Worm (Caenorhabditis elegans) whole organism, young adult: ENCODE data around the gene srg-28.

Experiments
- B0035.1 ChIP-seq: sonication (generic microtip); optimal IDR thresholded peaks from 2 replicates; lab custom pipeline; 2016; ENCODE audit warnings: missing genetic modification characterization, mild to moderate bottlenecking, missing compliant biosample characterization, missing genotype, missing genetic modification reagents
- C06A6.2 ChIP-seq: fragments of 200-800 bp; sonication (Bioruptor generic); conservative IDR thresholded peaks from 2 replicates; pipeline ENCODE4 v1.3.6; 2022; ENCODE audit warnings: missing genetic modification characterization, missing compliant biosample characterization
- F39B2.1 ChIP-seq: fragments of 200-800 bp; sonication (Bioruptor generic); IDR thresholded peaks from 2 replicates; pipeline ENCODE4 v1.3.6; 2022; ENCODE audit warnings: missing genetic modification reagents, missing genetic modification characterization, missing compliant biosample characterization
- F57A8.1 ChIP-seq: fragments of 200-800 bp; sonication (Bioruptor generic); optimal IDR thresholded peaks from 2 replicates; lab custom pipeline; 2018; ENCODE audit warnings: mild to moderate bottlenecking, missing genetic modification characterization, moderate library complexity, missing compliant biosample characterization
- ama-1 ChIP-seq, 3 experiments: fragments of 150-350 bp in 1 of 3; sonication (generic microtip) in 2 of 3; optimal IDR thresholded peaks; 2 replicates each; lab custom pipeline; 2014 to 2018; ENCODE audit warnings: missing biosample characterization in 2 of 3, missing genetic modification characterization in 2 of 3, missing genetic modification reagents in 2 of 3
- aptf-2 ChIP-seq: fragments of 200-800 bp; sonication (Bioruptor generic); conservative IDR thresholded peaks from 2 replicates; pipeline ENCODE4 v1.3.6; 2022; ENCODE audit warnings: missing genetic modification reagents, missing genetic modification characterization, missing compliant biosample characterization
- athp-1 ChIP-seq: sonication (generic microtip); optimal IDR thresholded peaks from 2 replicates; lab custom pipeline; 2017; ENCODE audit warnings: mild to moderate bottlenecking, missing genetic modification characterization, missing compliant biosample characterization
- attf-3 ChIP-seq: fragments of 200-800 bp; sonication (Bioruptor generic); conservative IDR thresholded peaks from 2 replicates; pipeline ENCODE4 v1.3.6; 2022; ENCODE audit warnings: missing genetic modification reagents, missing genetic modification characterization, missing compliant biosample characterization
- attf-6 ChIP-seq: fragments of 200-800 bp; sonication (Bioruptor generic); IDR thresholded peaks from 2 replicates; pipeline ENCODE4 v1.3.6; 2022; ENCODE audit warnings: missing genetic modification reagents, missing genetic modification characterization, missing compliant biosample characterization
- ceh-58 ChIP-seq: fragments of 200-800 bp; sonication (Bioruptor generic); IDR thresholded peaks from 2 replicates; pipeline ENCODE4 v1.3.6; 2022; ENCODE audit warnings: missing genetic modification characterization, missing compliant biosample characterization
- ceh-79 ChIP-seq: sonication (generic microtip); optimal IDR thresholded peaks from 2 replicates; lab custom pipeline; 2017; ENCODE audit warnings: mild to moderate bottlenecking, missing genetic modification characterization, missing compliant biosample characterization
- die-1 ChIP-seq: sonication (generic microtip); optimal IDR thresholded peaks from 2 replicates; lab custom pipeline; 2016; ENCODE audit warnings: missing genotype, mild to moderate bottlenecking, missing genetic modification characterization, missing compliant biosample characterization
- dox-1 ChIP-seq: fragments of 200-800 bp; sonication (Bioruptor generic); IDR thresholded peaks from 2 replicates; pipeline ENCODE4 v1.3.6; 2022; ENCODE audit warnings: missing genetic modification reagents, missing genetic modification characterization, missing compliant biosample characterization
- efl-1 ChIP-seq: fragments of 150-350 bp; optimal IDR thresholded peaks from 2 replicates; lab custom pipeline; 2014; ENCODE audit warnings: missing biosample characterization, missing genetic modification reagents, missing genetic modification characterization
- let-526 ChIP-seq: fragments of 200-800 bp; sonication (Bioruptor generic); IDR thresholded peaks from 2 replicates; pipeline ENCODE4 v1.3.6; 2022; ENCODE audit warnings: missing genetic modification reagents, missing genetic modification characterization, missing compliant biosample characterization
- lin-40 ChIP-seq: sonication (generic microtip); optimal IDR thresholded peaks from 2 replicates; lab custom pipeline; 2016; ENCODE audit warnings: missing genetic modification characterization, mild to moderate bottlenecking, missing compliant biosample characterization, missing genotype, missing genetic modification reagents
- lsy-27 ChIP-seq: sonication (generic microtip); optimal IDR thresholded peaks from 2 replicates; lab custom pipeline; 2017; ENCODE audit warnings: missing genetic modification characterization, mild to moderate bottlenecking, missing compliant biosample characterization, antibody characterized with exemption, missing genotype, borderline replicate concordance; ENCODE audit not compliant: insufficient read depth
- madf-10 ChIP-seq: sonication (generic microtip); optimal IDR thresholded peaks from 2 replicates; lab custom pipeline; 2016; ENCODE audit warnings: mild to moderate bottlenecking, missing genetic modification characterization, missing compliant biosample characterization
- madf-8 ChIP-seq: fragments of 200-800 bp; sonication (Bioruptor generic); conservative IDR thresholded peaks from 2 replicates; pipeline ENCODE4 v1.3.6; 2022; ENCODE audit warnings: missing genetic modification reagents, missing genetic modification characterization, missing compliant biosample characterization
- mcd-1 ChIP-seq: fragments of 200-800 bp; sonication (Bioruptor generic); IDR thresholded peaks from 2 replicates; pipeline ENCODE4 v1.3.6; 2022; ENCODE audit warnings: missing genetic modification reagents, missing genetic modification characterization, missing compliant biosample characterization
- mel-28 ChIP-seq: sonication (generic microtip); optimal IDR thresholded peaks from 2 replicates; lab custom pipeline; 2016; ENCODE audit warnings: borderline replicate concordance, mild to moderate bottlenecking, missing genetic modification characterization, missing compliant biosample characterization
- nhr-27 ChIP-seq: fragments of 200-800 bp; sonication (Bioruptor generic); optimal IDR thresholded peaks from 2 replicates; lab custom pipeline; 2018; ENCODE audit warnings: mild to moderate bottlenecking, missing genetic modification characterization, moderate library complexity, missing compliant biosample characterization
- nhr-80 ChIP-seq: sonication (generic microtip); optimal IDR thresholded peaks from 2 replicates; lab custom pipeline; 2016; ENCODE audit warnings: missing genetic modification characterization, missing compliant biosample characterization
- rec-8 ChIP-seq, 2 experiments: sonication (generic microtip); optimal IDR thresholded peaks; 2 replicates each; lab custom pipeline; 2016; ENCODE audit warnings: mild to moderate bottlenecking in 2 of 2, missing genetic modification characterization in 2 of 2, missing genetic modification reagents in 2 of 2, missing genotype in 2 of 2, missing biosample characterization in 1 of 2, missing compliant biosample characterization in 1 of 2, moderate library complexity in 1 of 2
- rpc-1 ChIP-seq, 2 experiments: fragments of 150-350 bp in 1 of 2; sonication (generic microtip) in 1 of 2; optimal IDR thresholded peaks; 2 replicates each; lab custom pipeline; 2014 to 2018; ENCODE audit warnings: missing biosample characterization in 1 of 2, missing genetic modification characterization in 1 of 2, missing genetic modification reagents in 1 of 2, missing genotype in 1 of 2
- sea-2 ChIP-seq: fragments of 200-800 bp; sonication (Bioruptor generic); IDR thresholded peaks from 2 replicates; pipeline ENCODE4 v1.3.6; 2022; ENCODE audit warnings: missing genetic modification characterization, missing compliant biosample characterization
- snpc-1.3 ChIP-seq: sonication (generic microtip); optimal IDR thresholded peaks from 2 replicates; lab custom pipeline; 2017; ENCODE audit warnings: missing genetic modification characterization, mild to moderate bottlenecking, missing compliant biosample characterization, antibody characterized with exemption, moderate library complexity, missing genotype, missing genetic modification reagents; ENCODE audit not compliant: insufficient read depth
- tbp1 ChIP-seq: fragments of 200-800 bp; sonication (Bioruptor generic); optimal IDR thresholded peaks from 2 replicates; lab custom pipeline; 2018; ENCODE audit warnings: mild to moderate bottlenecking, missing genetic modification characterization, missing compliant biosample characterization
- tlf-1 ChIP-seq: fragments of 200-800 bp; sonication (Bioruptor generic); optimal IDR thresholded peaks from 2 replicates; lab custom pipeline; 2018; ENCODE audit warnings: mild to moderate bottlenecking, missing genetic modification characterization, missing compliant biosample characterization
- zfh-2 ChIP-seq: fragments of 200-800 bp; sonication (Bioruptor generic); conservative IDR thresholded peaks from 2 replicates; pipeline ENCODE4 v1.3.6; 2022; ENCODE audit warnings: missing genetic modification reagents, missing genetic modification characterization, missing compliant biosample characterization

srg-28 gene

ce11 chrV:5358772-5359171 is 24.1 kb downstream of the srg-28 start, which contains the start of gene nhr-216:
Gene nhr-216 (minus strand): TSS chrV:5358872.
- TF ChIP-seq ceh-58 (no peak), efl-1 (no peak), snpc-1.3 (no peak), athp-1 (tag; lab: Kevin White, UChicago) (no peak), mcd-1 (no peak), let-526 (GFP tag; lab: Robert Waterston, UW) (no peak), madf-10 (tag; lab: Kevin White, UChicago) (no peak)
- TF ChIP-seq, all 124 proteins: peak for 0

DNA sequence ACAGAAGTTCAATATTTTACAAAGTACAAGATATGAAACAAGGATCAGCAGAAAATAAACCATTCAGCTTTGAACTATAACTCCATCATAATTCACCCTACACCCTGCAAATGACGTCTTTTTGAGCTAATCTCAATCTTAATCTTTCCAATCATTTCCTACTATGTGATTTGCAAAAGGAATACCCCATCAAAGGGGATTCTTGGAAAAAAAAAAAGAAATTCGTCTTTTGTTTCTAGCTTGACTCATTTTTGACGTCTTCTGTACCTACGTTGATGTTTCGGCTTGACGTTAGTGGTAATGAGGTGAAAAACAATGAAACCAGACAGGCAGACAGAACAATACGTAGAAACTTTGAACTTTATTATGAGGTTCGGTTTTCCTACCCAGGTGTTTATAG is 27.5 kb downstream of the srg-28 start:
- TF ChIP-seq F57A8.1 (no peak), sea-2 (GFP tag; lab: Robert Waterston, UW) (no peak), nhr-27 (tag; lab: Kevin White, UChicago) (no peak), lsy-27 (tag; lab: Kevin White, UChicago) (no peak), ceh-79 (tag; lab: Kevin White, UChicago) (no peak), C06A6.2 (GFP tag; lab: Robert Waterston, UW) (no peak), tbp1 (GFP tag; lab: Kevin White, UChicago) (no peak), ceh-58 (no peak)

- TF ChIP-seq attf-3 (GFP tag; lab: Robert Waterston, UW), result no peak
- TF ChIP-seq, all 124 proteins: peak for 0
Measured at ce11 chrV:5364863-5365262, 30.2 kb downstream of the srg-28 start, which contains the start of gene T09D3.8. Gene T09D3.8 (plus strand): TSS chrV:5365163.

DNA sequence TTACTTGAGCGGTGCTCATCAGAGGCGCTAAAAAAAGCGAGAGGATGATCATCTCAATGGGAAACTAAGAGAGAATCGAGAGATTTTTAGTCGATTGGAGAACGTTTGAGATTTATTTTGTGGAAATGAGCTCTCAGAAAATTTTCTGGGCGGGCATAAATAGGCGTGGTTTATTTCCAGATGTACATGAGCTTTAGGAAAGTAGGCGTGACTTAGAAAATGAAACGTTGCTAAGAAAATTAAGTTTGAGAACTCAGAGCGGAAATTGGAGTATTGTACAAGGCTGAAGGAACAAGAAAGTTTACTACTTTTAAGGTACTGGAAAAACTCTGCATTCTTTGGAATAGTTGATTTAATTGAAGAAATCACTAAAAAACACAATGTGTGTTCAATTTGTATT is 34.1 kb downstream of the srg-28 start, which contains the start of gene T09D3.9:
Gene T09D3.9 (minus strand): TSS at position 101 of the 400 bp plus-strand sequence.
- TF ChIP-seq lin-40 (tag; lab: Kevin White, UChicago), result no peak
- no peak for TF ChIP-seq rpc-1 (optimal IDR thresholded peaks at IDR 0.05; lab: Kevin White, UChicago)
- no peak for TF ChIP-seq rpc-1 (tag; optimal IDR thresholded peaks at IDR 0.05; lab: Kevin White, UChicago)
- no peak for TF ChIP-seq ama-1 (optimal IDR thresholded peaks at IDR 0.05; lab: Kevin White, UChicago)
- TF ChIP-seq ama-1 (GFP tag; optimal IDR thresholded peaks at IDR 0.05; lab: Kevin White, UChicago), result no peak
- TF ChIP-seq die-1, result no peak
- no peak for TF ChIP-seq aptf-2 (GFP tag; lab: Robert Waterston, UW)
- TF ChIP-seq dox-1 (GFP tag; lab: Robert Waterston, UW), result no peak
- no peak for TF ChIP-seq tlf-1 (GFP tag; lab: Kevin White, UChicago)

DNA sequence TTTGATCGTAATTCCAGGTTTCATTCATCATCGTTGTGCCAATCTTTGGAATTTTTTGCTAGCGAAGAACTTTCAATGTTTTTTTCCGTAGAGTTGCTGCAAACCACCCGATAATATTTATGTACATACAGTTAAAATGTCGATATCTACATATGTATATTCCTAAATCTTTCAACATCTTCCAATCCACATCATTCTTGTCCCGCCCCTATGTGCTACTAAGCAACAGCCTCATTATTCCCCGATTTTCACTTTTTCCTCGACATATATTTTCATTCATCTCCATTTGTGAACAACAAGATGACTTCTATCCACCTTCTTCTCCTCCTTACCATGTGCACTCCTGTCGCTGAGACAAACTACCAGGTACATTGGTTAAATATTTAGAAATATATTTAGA is 37.4 kb downstream of the srg-28 start, which contains the start of gene C35A11.3:
Gene C35A11.3 (plus strand): TSS at position 301 of the 400 bp plus-strand sequence.
- TF ChIP-seq madf-8 (GFP tag; lab: Robert Waterston, UW), result no peak
- TF ChIP-seq F39B2.1 (GFP tag; lab: Robert Waterston, UW), result no peak
- no peak for TF ChIP-seq rec-8 (tag; optimal IDR thresholded peaks at IDR 0.05; lab: Kevin White, UChicago)
- no peak for TF ChIP-seq zfh-2 (GFP tag; lab: Robert Waterston, UW)
- TF ChIP-seq mel-28 (tag; lab: Kevin White, UChicago), result no peak
- TF ChIP-seq tbp1 (GFP tag; lab: Kevin White, UChicago), result no peak
- no peak for TF ChIP-seq nhr-80 (tag; lab: Kevin White, UChicago)
- TF ChIP-seq attf-6 (GFP tag; lab: Robert Waterston, UW), result no peak
- no peak for TF ChIP-seq B0035.1 (tag; lab: Kevin White, UChicago)
